Worm (Caenorhabditis elegans) whole organism, L1 larva: ENCODE measurements around the gene taf-9.

ENCODE experiments used
- C16A3.4 ChIP-seq: fragments of 150-350 bp; optimal IDR thresholded peaks from 2 replicates; lab custom pipeline; 2014; ENCODE audit warnings: missing biosample characterization, missing genetic modification characterization
- blmp-1 ChIP-seq: fragments of 150-350 bp; optimal IDR thresholded peaks from 2 replicates; lab custom pipeline; 2014; ENCODE audit warnings: missing biosample characterization, missing genetic modification characterization
- ceh-63 ChIP-seq: fragments of 200-800 bp; sonication (Bioruptor generic); optimal IDR thresholded peaks from 2 replicates; lab custom pipeline; 2018; ENCODE audit warnings: mild to moderate bottlenecking, missing genetic modification characterization, missing compliant biosample characterization
- dsc-1 ChIP-seq: sonication (generic microtip); optimal IDR thresholded peaks from 2 replicates; lab custom pipeline; 2016; ENCODE audit warnings: mild to moderate bottlenecking, missing genetic modification characterization, missing compliant biosample characterization
- efl-3 ChIP-seq: fragments of 200-800 bp; sonication (Bioruptor generic); optimal IDR thresholded peaks from 2 replicates; lab custom pipeline; 2018; ENCODE audit warnings: mild to moderate bottlenecking, missing genetic modification characterization, missing compliant biosample characterization
- fos-1 ChIP-seq: fragments of 150-350 bp; optimal IDR thresholded peaks from 2 replicates; lab custom pipeline; 2014; ENCODE audit warnings: missing biosample characterization, missing genetic modification characterization
- lsy-2 ChIP-seq, 2 experiments: fragments of 150-350 bp; optimal IDR thresholded peaks; 2 replicates each; lab custom pipeline; 2014; ENCODE audit warnings: missing biosample characterization in 2 of 2, missing genetic modification characterization in 2 of 2
- nhr-77 ChIP-seq: fragments of 150-350 bp; optimal IDR thresholded peaks from 2 replicates; lab custom pipeline; 2014; ENCODE audit warnings: missing biosample characterization, missing genetic modification characterization
- nhr-90 ChIP-seq: sonication (generic microtip); optimal IDR thresholded peaks from 2 replicates; lab custom pipeline; 2016; ENCODE audit warnings: mild to moderate bottlenecking, missing genetic modification characterization, missing compliant biosample characterization; ENCODE audit not compliant: poor library complexity
- rnt-1 ChIP-seq: sonication (generic microtip); optimal IDR thresholded peaks from 2 replicates; lab custom pipeline; 2016; ENCODE audit warnings: mild to moderate bottlenecking, missing genetic modification characterization, moderate library complexity, missing compliant biosample characterization
- skn-1 ChIP-seq: fragments of 150-350 bp; optimal IDR thresholded peaks from 2 replicates; lab custom pipeline; 2014; ENCODE audit warnings: missing biosample characterization, missing genetic modification characterization
- snpc-4 ChIP-seq: fragments of 150-350 bp; optimal IDR thresholded peaks from 2 replicates; lab custom pipeline; 2014; ENCODE audit warnings: missing biosample characterization, missing genetic modification characterization
- swsn-7 ChIP-seq: sonication (generic microtip); optimal IDR thresholded peaks from 2 replicates; lab custom pipeline; 2016; ENCODE audit warnings: missing genetic modification characterization, missing compliant biosample characterization
- zag-1 ChIP-seq: fragments of 150-350 bp; optimal IDR thresholded peaks from 2 replicates; lab custom pipeline; 2014; ENCODE audit warnings: missing biosample characterization, missing genetic modification characterization

ce11 chrIII:13633826-13634225 is 9.8 kb downstream of the taf-9 start:
- TF ChIP-seq ceh-63 (no peak), C16A3.4 (tag; lab: Kevin White, UChicago) (no peak), efl-3 (GFP tag; lab: Kevin White, UChicago) (no peak), rnt-1 (tag; lab: Kevin White, UChicago) (no peak), dsc-1 (tag; lab: Kevin White, UChicago) (no peak), fos-1 (tag; lab: Kevin White, UChicago) (no peak), blmp-1 (tag; lab: Kevin White, UChicago) (no peak), nhr-77 (tag; lab: Kevin White, UChicago) (no peak), swsn-7 (tag; lab: Kevin White, UChicago) (no peak), nhr-90 (tag; lab: Kevin White, UChicago) (no peak), lsy-2 (tag; optimal IDR thresholded peaks at IDR 0.05; lab: Kevin White, UChicago) (no peak), snpc-4 (tag; lab: Kevin White, UChicago) (no peak), zag-1 (no peak), skn-1 (tag; lab: Kevin White, UChicago) (no peak)
